Worm (Caenorhabditis elegans) whole organism, dauer: ENCODE measurements around the gene sodh-2.

Experiments
- unc-62 ChIP-seq: sonication (generic microtip); optimal IDR thresholded peaks from 2 replicates; lab custom pipeline; 2017; ENCODE audit warnings: missing biosample characterization, missing genetic modification reagents, missing genetic modification characterization

The sodh-2 gene

ce11 chrV:11899149-11899548 lies 8.1 kb upstream of the sodh-2 start, which contains the start of gene sma-1:
sma-1 (plus strand) TSS chrV:11899449.
- TF ChIP-seq unc-62 (GFP tag; lab: Kevin White, UChicago): no peak

- TF ChIP-seq unc-62 (GFP tag; lab: Kevin White, UChicago): no peak
These were observed 6.6 kb upstream of the sodh-2 start for ce11 chrV:11897604-11898003.

ce11 chrV:11896322-11896898 lies 5.4 kb upstream of the sodh-2 start:
- TF ChIP-seq unc-62 (GFP tag; lab: Kevin White, UChicago): no peak

- no peak for TF ChIP-seq unc-62 (GFP tag; lab: Kevin White, UChicago)
These were observed 2.9 kb upstream of the sodh-2 start, which contains the start of gene K12G11.6 for ce11 chrV:11893975-11894374. K12G11.6 (plus strand) TSS chrV:11894331.

DNA sequence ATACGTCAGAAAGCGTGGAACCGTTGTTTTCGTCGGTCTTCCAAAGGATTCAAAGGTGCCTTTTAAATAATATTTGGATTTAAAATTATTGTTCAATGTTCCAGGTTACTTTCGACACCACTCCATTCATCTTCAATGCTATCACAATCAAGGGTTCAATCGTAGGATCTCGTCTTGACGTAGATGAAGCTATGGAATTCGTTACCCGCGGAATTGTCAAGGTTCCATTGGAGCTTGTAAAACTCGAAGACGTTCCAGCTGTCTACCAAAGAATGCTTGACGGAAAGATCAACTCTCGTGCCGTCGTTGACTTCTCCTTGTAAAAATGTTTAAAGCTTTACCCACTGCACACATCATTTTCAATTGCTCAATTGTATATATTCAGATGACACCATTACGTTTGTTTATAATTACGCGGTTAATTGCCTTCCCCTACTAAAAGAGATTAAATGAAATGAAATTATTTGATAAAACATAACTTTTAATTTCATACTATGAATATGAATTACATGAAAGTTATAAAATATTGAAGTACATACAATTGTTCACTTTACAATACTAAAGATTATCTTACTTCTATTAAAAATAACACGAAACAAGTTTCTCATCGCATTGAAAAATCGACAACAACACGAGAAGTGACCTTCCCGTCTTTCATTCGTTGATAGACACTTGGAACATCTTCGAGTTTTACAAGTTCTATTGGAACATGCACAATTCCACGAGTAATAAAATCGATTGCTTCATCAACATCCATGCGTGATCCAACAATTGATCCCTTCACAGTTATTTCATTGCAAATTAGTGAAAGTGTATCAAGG lies 1.7 kb downstream of the sodh-2 start:
- no peak for TF ChIP-seq unc-62 (GFP tag; lab: Kevin White, UChicago)

- TF ChIP-seq unc-62 (GFP tag; lab: Kevin White, UChicago): no peak
These were observed 2.4 kb downstream of the sodh-2 start for ce11 chrV:11888656-11889055.

ce11 chrV:11887988-11888499 lies 3.0 kb downstream of the sodh-2 start, which contains the start of gene adh-1:
adh-1 (plus strand) TSS chrV:11888248.
- TF ChIP-seq unc-62 (GFP tag; lab: Kevin White, UChicago): no peak

DNA sequence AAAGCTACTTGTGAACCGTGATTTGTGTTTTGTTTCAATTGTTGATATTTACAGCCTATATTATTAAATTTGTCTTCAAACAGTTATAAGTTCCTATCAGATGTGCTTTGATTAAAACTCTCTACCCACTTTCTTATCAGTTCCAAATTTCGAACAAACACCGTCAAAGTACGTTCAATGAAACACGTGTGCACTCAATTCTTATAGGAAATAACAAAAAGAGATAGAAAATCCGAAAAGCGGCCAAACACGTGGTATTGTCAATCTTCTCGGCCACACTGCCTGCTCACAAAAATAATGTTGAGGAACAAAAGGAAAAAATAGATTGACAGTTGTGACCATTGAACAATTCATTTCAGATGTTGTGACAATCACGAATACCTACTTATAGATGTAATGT lies 5.1 kb downstream of the sodh-2 start:
- TF ChIP-seq unc-62 (GFP tag; lab: Kevin White, UChicago): no peak

ce11 chrV:11885087-11885486 lies 6.0 kb downstream of the sodh-2 start:
- no peak for TF ChIP-seq unc-62 (GFP tag; lab: Kevin White, UChicago)

ce11 chrV:11883215-11883614 lies 7.8 kb downstream of the sodh-2 start:
- no peak for TF ChIP-seq unc-62 (GFP tag; lab: Kevin White, UChicago)

DNA sequence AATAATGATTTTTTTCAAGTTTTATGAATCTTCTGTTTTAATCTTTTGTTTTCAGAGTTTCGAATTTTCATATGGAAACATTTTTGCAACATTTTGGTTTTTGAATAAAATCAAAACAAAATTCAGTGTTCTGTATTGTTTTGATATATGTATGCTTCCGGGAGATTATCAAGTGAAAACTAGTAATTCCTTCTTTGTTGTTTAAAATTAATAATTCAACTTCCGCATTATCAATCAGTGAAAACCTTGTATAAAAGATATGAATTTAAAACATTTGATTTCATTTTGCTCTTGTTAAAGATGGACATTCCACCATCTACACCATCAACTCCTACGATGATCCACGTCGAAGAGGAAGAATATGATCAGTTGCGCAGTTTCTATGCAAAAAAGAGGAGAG lies 11.3 kb downstream of the sodh-2 start, which contains the start of gene sulp-5:
Gene sulp-5, plus strand, starts transcription at position 301 of the 400 bp plus-strand sequence.
- no peak for TF ChIP-seq unc-62 (GFP tag; lab: Kevin White, UChicago)

ce11 chrV:11876657-11877056 lies 14.4 kb downstream of the sodh-2 start:
- TF ChIP-seq unc-62 (GFP tag; lab: Kevin White, UChicago): no peak

DNA sequence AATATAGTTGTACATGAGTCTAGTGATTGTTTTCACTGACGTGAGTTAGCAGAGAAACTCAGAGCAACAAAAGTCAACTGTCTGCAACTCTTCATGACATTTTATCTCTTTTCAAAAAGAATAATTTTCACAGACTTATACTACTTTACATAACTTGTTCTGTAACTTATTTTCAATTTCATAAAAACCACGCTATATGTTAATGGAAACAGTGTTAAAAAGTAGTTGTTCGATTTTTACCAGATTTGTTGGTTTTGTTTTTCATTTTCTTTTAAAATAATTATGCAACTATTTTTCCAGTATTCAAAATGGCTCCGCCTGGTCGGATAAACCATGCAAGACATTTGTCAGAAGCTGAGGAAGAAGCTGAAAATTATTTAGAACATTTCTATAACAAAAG lies 16.0 kb downstream of the sodh-2 start, which contains the start of gene sulp-4:
Gene sulp-4, plus strand, starts transcription at position 301 of the 400 bp plus-strand sequence.
- no peak for TF ChIP-seq unc-62 (GFP tag; lab: Kevin White, UChicago)

DNA sequence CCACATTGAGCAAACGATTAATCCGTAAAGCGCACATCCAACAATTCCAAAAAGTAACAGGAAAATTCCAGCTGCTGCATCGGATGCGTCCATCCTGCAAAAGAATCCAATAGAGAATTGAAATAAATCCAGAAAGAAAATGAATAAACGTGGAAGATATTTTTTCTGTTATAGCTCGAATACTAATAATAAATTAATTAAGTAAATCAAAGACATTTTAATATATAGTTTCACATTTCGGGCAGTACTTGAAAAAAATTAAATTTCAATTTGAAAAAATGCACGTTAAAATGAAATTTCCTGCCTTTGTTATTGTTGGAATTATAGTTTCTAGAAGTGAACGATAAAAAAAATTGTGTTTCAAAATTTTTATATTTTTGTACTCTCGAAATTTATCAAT lies 22.9 kb downstream of the sodh-2 start, which contains the start of gene R13H4.7:
Gene R13H4.7, minus strand, starts transcription at position 101 of the 400 bp plus-strand sequence.
- TF ChIP-seq unc-62 (GFP tag; lab: Kevin White, UChicago): no peak

DNA sequence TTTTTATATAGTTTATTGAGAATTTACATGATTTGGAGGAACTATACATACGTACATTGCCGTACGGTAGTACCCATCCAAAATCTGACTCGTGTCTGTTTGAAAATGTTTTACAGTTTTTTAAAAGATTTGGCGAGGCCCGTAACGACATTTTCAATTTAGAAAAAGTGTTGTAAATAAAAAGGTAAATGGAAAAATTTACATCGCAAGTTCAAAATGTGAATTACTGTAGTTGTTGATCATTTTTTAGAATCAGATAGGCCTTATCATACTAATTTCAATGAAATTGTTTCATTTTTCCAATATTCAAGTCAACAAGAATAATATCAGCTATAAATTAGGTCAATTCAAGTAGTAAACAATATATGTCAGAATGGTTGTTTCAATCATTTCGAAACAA lies 28.2 kb downstream of the sodh-2 start, which contains the start of gene R13H4.6:
Gene R13H4.6, plus strand, starts transcription at position 301 of the 400 bp plus-strand sequence.
- TF ChIP-seq unc-62 (GFP tag; lab: Kevin White, UChicago): no peak
